Fruit fly (Drosophila melanogaster) whole organism, pupa: Measurements from ENCODE around the gene Nrx-1.

Source experiments
- CG13204 ChIP-seq: fragments of 200-800 bp; sonication (Bioruptor generic); optimal IDR thresholded peaks from 2 replicates; lab custom pipeline; 2018; ENCODE audit warnings: missing biosample characterization, mild to moderate bottlenecking, missing genetic modification characterization, moderate library complexity
- CG14655 ChIP-seq: fragments of 200-800 bp; sonication (Bioruptor generic); optimal IDR thresholded peaks from 3 replicates; lab custom pipeline; 2017; ENCODE audit warnings: mild to moderate bottlenecking, missing biosample characterization, missing genetic modification reagents, missing genetic modification characterization
- CG15710 ChIP-seq: fragments of 200-800 bp; sonication (Bioruptor generic); optimal IDR thresholded peaks from 2 replicates; lab custom pipeline; 2018; ENCODE audit warnings: missing biosample characterization, mild to moderate bottlenecking, missing genetic modification characterization, moderate library complexity
- CG17806 ChIP-seq: fragments of 200-800 bp; sonication (Bioruptor generic); optimal IDR thresholded peaks from 2 replicates; lab custom pipeline; 2018; ENCODE audit warnings: missing biosample characterization, mild to moderate bottlenecking, missing genetic modification characterization, moderate library complexity
- CG34367 ChIP-seq: fragments of 200-800 bp; sonication (Bioruptor generic); optimal IDR thresholded peaks from 2 replicates; lab custom pipeline; 2018; ENCODE audit warnings: missing biosample characterization, mild to moderate bottlenecking, missing genetic modification characterization
- CG4496 ChIP-seq: fragments of 200-800 bp; sonication (Bioruptor generic); IDR thresholded peaks from 3 replicates; pipeline ENCODE4 v1.3.6; 2022; ENCODE audit warnings: missing biosample characterization, missing genetic modification characterization
- CG8159 ChIP-seq: fragments of 200-800 bp; sonication (Bioruptor generic); optimal IDR thresholded peaks from 3 replicates; lab custom pipeline; 2018; ENCODE audit warnings: missing biosample characterization, mild to moderate bottlenecking, missing genetic modification characterization, moderate library complexity
- CG9948 ChIP-seq: fragments of 200-800 bp; sonication (Bioruptor generic); optimal IDR thresholded peaks from 2 replicates; lab custom pipeline; 2018; ENCODE audit warnings: missing biosample characterization, mild to moderate bottlenecking, missing genetic modification characterization, moderate library complexity
- EcR ChIP-seq: fragments of 200-800 bp; sonication (Bioruptor generic); optimal IDR thresholded peaks from 3 replicates; lab custom pipeline; 2019; ENCODE audit warnings: missing biosample characterization, missing genetic modification characterization, mild to moderate bottlenecking, moderate library complexity, missing genetic modification reagents
- Ets98B ChIP-seq: fragments of 200-800 bp; sonication (Bioruptor generic); IDR thresholded peaks from 2 replicates; pipeline ENCODE4 v1.3.6; 2022; ENCODE audit warnings: missing biosample characterization, missing genetic modification characterization
- Pif1A ChIP-seq: fragments of 200-800 bp; sonication (Bioruptor generic); optimal IDR thresholded peaks from 3 replicates; lab custom pipeline; 2016; ENCODE audit warnings: missing biosample characterization, missing genetic modification characterization
- Pif1B ChIP-seq: fragments of 200-800 bp; sonication (Bioruptor generic); optimal IDR thresholded peaks from 3 replicates; lab custom pipeline; 2016; ENCODE audit warnings: missing biosample characterization, missing genetic modification characterization
- gl ChIP-seq: fragments of 200-800 bp; sonication (Bioruptor generic); optimal IDR thresholded peaks from 2 replicates; lab custom pipeline; 2018; ENCODE audit warnings: missing biosample characterization, mild to moderate bottlenecking, missing genetic modification characterization
- rn ChIP-seq: fragments of 200-800 bp; sonication (Bioruptor generic); IDR thresholded peaks from 2 replicates; pipeline ENCODE4 v1.3.6; 2022; ENCODE audit warnings: missing biosample characterization, missing genetic modification characterization

- TF ChIP-seq EcR (no peak), CG9948 (tag; lab: Kevin White, UChicago) (no peak), CG17806 (tag; lab: Kevin White, UChicago) (no peak), Pif1B (GFP tag; lab: Kevin White, UChicago) (no peak), gl (tag; lab: Kevin White, UChicago) (no peak), CG14655 (GFP tag; lab: Kevin White, UChicago) (no peak), CG34367 (no peak), CG8159 (tag; lab: Kevin White, UChicago) (no peak), CG4496 (no peak), Pif1A (GFP tag; lab: Kevin White, UChicago) (no peak), rn (GFP tag; lab: Robert Waterston, UW) (no peak), CG15710 (tag; lab: Kevin White, UChicago) (no peak), Ets98B (GFP tag; lab: Robert Waterston, UW) (no peak), CG13204 (GFP tag; lab: Kevin White, UChicago) (no peak)
Measured at dm6 chr3R:22522042-22522441, 53.7 kb downstream of the Nrx-1 start.
